Worm (Caenorhabditis elegans) whole organism, L2 larva: ENCODE data around the gene acaa-2.
A peak's percentile ranks its signal among the peaks of the same experiment; 100 is the strongest.
"Not testable (repeated sequence)": the region's sequence is repeated elsewhere in the genome, so short reads cannot be mapped to it uniquely, and the experiment has no call there.

Experiments used
- C34F6.9 ChIP-seq: fragments of 150-350 bp; optimal IDR thresholded peaks from 2 replicates; lab custom pipeline; 2014; ENCODE audit warnings: missing biosample characterization, missing genetic modification characterization
- F13H6.1 ChIP-seq: sonication (generic microtip); optimal IDR thresholded peaks from 2 replicates; lab custom pipeline; 2016; ENCODE audit warnings: missing genetic modification characterization, missing compliant biosample characterization
- R02D3.7 ChIP-seq: fragments of 150-350 bp; optimal IDR thresholded peaks from 2 replicates; lab custom pipeline; 2014; ENCODE audit warnings: missing biosample characterization, missing genetic modification characterization
- Y55F3AM.14 ChIP-seq: fragments of 200-800 bp; sonication (Bioruptor generic); optimal IDR thresholded peaks from 2 replicates; lab custom pipeline; 2018; ENCODE audit warnings: mild to moderate bottlenecking, missing genetic modification characterization, missing compliant biosample characterization
- ZK546.5 ChIP-seq: sonication (generic microtip); optimal IDR thresholded peaks from 2 replicates; lab custom pipeline; 2017; ENCODE audit warnings: missing biosample characterization, missing genetic modification characterization
- alr-1 ChIP-seq: fragments of 150-350 bp; optimal IDR thresholded peaks from 2 replicates; lab custom pipeline; 2014; ENCODE audit warnings: missing biosample characterization, missing genetic modification characterization
- aly-2 ChIP-seq: fragments of 150-350 bp; optimal IDR thresholded peaks from 2 replicates; lab custom pipeline; 2014; ENCODE audit warnings: missing biosample characterization, missing genetic modification characterization
- ama-1 ChIP-seq: fragments of 150-350 bp; optimal IDR thresholded peaks from 2 replicates; lab custom pipeline; 2018; ENCODE audit warnings: inconsistent platforms
- blmp-1 ChIP-seq: sonication (generic microtip); optimal IDR thresholded peaks from 2 replicates; lab custom pipeline; 2017; ENCODE audit warnings: missing genetic modification characterization, mild to moderate bottlenecking, missing compliant biosample characterization, antibody characterized with exemption, moderate library complexity; ENCODE audit not compliant: insufficient read depth
- ceh-16 ChIP-seq: fragments of 150-350 bp; optimal IDR thresholded peaks from 2 replicates; lab custom pipeline; 2014; ENCODE audit warnings: missing biosample characterization, missing genetic modification characterization
- ceh-82 ChIP-seq: fragments of 150-350 bp; optimal IDR thresholded peaks from 2 replicates; lab custom pipeline; 2014; ENCODE audit warnings: missing biosample characterization, missing genetic modification characterization
- crh-2 ChIP-seq: sonication (generic microtip); optimal IDR thresholded peaks from 2 replicates; lab custom pipeline; 2017; ENCODE audit warnings: missing biosample characterization, missing genetic modification characterization
- egl-27 ChIP-seq: sonication (generic microtip); optimal IDR thresholded peaks from 3 replicates; lab custom pipeline; 2017; ENCODE audit warnings: missing biosample characterization, missing genetic modification reagents, missing genetic modification characterization
- elt-1 ChIP-seq: fragments of 150-350 bp; optimal IDR thresholded peaks from 2 replicates; lab custom pipeline; 2014; ENCODE audit warnings: missing biosample characterization, missing genetic modification characterization
- elt-3 ChIP-seq: sonication (generic microtip); optimal IDR thresholded peaks from 2 replicates; lab custom pipeline; 2017; ENCODE audit warnings: missing biosample characterization, missing genetic modification characterization
- fos-1 ChIP-seq: fragments of 150-350 bp; optimal IDR thresholded peaks from 2 replicates; lab custom pipeline; 2014; ENCODE audit warnings: missing biosample characterization, missing genetic modification characterization
- gmeb-1 ChIP-seq: fragments of 150-350 bp; optimal IDR thresholded peaks from 2 replicates; lab custom pipeline; 2014; ENCODE audit warnings: missing biosample characterization, missing genetic modification characterization
- lin-11 ChIP-seq: fragments of 150-350 bp; sonication (generic microtip); optimal IDR thresholded peaks from 2 replicates; lab custom pipeline; 2014; ENCODE audit warnings: missing biosample characterization, missing genetic modification characterization, inconsistent platforms, mixed read lengths
- lin-13 ChIP-seq: fragments of 150-350 bp; optimal IDR thresholded peaks from 2 replicates; lab custom pipeline; 2014; ENCODE audit warnings: missing biosample characterization, missing genetic modification reagents, missing genetic modification characterization
- lin-39 ChIP-seq: fragments of 150-350 bp; optimal IDR thresholded peaks from 2 replicates; lab custom pipeline; 2014; ENCODE audit warnings: missing biosample characterization, missing genetic modification reagents, missing genetic modification characterization
- lsy-2 ChIP-seq, 2 experiments: fragments of 150-350 bp in 1 of 2; sonication (generic microtip) in 1 of 2; optimal IDR thresholded peaks; 2 replicates each; lab custom pipeline; 2014 to 2017; ENCODE audit warnings: missing biosample characterization in 2 of 2, missing genetic modification characterization in 2 of 2
- mab-5 ChIP-seq: fragments of 150-350 bp; optimal IDR thresholded peaks from 2 replicates; lab custom pipeline; 2014; ENCODE audit warnings: missing biosample characterization, missing genetic modification characterization
- mbf-1 ChIP-seq: sonication (generic microtip); optimal IDR thresholded peaks from 2 replicates; lab custom pipeline; 2017; ENCODE audit warnings: missing biosample characterization, missing genetic modification characterization
- mdl-1 ChIP-seq, 2 experiments: fragments of 150-350 bp in 1 of 2; sonication (generic microtip) in 1 of 2; optimal IDR thresholded peaks; 2 replicates each; lab custom pipeline; 2017; ENCODE audit warnings: missing biosample characterization in 2 of 2, missing genetic modification characterization in 2 of 2
- nhr-10 ChIP-seq: sonication (generic microtip); optimal IDR thresholded peaks from 2 replicates; lab custom pipeline; 2017; ENCODE audit warnings: missing biosample characterization, missing genetic modification characterization
- nhr-11 ChIP-seq: fragments of 150-350 bp; optimal IDR thresholded peaks from 2 replicates; lab custom pipeline; 2014; ENCODE audit warnings: missing biosample characterization, missing genetic modification characterization
- nhr-12 ChIP-seq: fragments of 150-350 bp; optimal IDR thresholded peaks from 2 replicates; lab custom pipeline; 2014; ENCODE audit warnings: missing biosample characterization, missing genetic modification characterization
- nhr-129 ChIP-seq: fragments of 150-350 bp; optimal IDR thresholded peaks from 2 replicates; lab custom pipeline; 2014; ENCODE audit warnings: missing biosample characterization, missing genetic modification characterization
- nhr-23 ChIP-seq: fragments of 150-350 bp; optimal IDR thresholded peaks from 2 replicates; lab custom pipeline; 2014; ENCODE audit warnings: missing biosample characterization, missing genetic modification reagents, missing genetic modification characterization
- nhr-237 ChIP-seq: fragments of 150-350 bp; optimal IDR thresholded peaks from 2 replicates; lab custom pipeline; 2014; ENCODE audit warnings: missing biosample characterization, missing genetic modification characterization
- nhr-25 ChIP-seq: fragments of 150-350 bp; sonication (generic microtip); optimal IDR thresholded peaks from 3 replicates; lab custom pipeline; 2014; ENCODE audit warnings: missing biosample characterization, missing genetic modification characterization
- peb-1 ChIP-seq: fragments of 150-350 bp; optimal IDR thresholded peaks from 2 replicates; lab custom pipeline; 2014; ENCODE audit warnings: missing biosample characterization, missing genetic modification characterization
- sem-4 ChIP-seq: fragments of 150-350 bp; optimal IDR thresholded peaks from 2 replicates; lab custom pipeline; 2014; ENCODE audit warnings: missing biosample characterization, missing genetic modification reagents, missing genetic modification characterization
- skn-1 ChIP-seq: sonication (generic microtip); optimal IDR thresholded peaks from 2 replicates; lab custom pipeline; 2017; ENCODE audit warnings: missing biosample characterization, missing genetic modification characterization
- sma-3 ChIP-seq: sonication (generic microtip); optimal IDR thresholded peaks from 2 replicates; lab custom pipeline; 2016; ENCODE audit warnings: missing genetic modification reagents, missing genetic modification characterization, missing compliant biosample characterization
- sma-9 ChIP-seq, 2 experiments: fragments of 150-350 bp in 1 of 2; sonication (generic microtip) in 1 of 2; optimal IDR thresholded peaks; 2 replicates each; lab custom pipeline; 2014 to 2016; ENCODE audit warnings: missing genetic modification characterization in 2 of 2, mild to moderate bottlenecking in 1 of 2, missing biosample characterization in 1 of 2, missing compliant biosample characterization in 1 of 2, missing genetic modification reagents in 1 of 2, moderate library complexity in 1 of 2
- snpc-4 ChIP-seq: fragments of 150-350 bp; optimal IDR thresholded peaks from 2 replicates; lab custom pipeline; 2014; ENCODE audit warnings: missing biosample characterization, missing genetic modification characterization
- unc-39 ChIP-seq: fragments of 150-350 bp; optimal IDR thresholded peaks from 2 replicates; lab custom pipeline; 2014; ENCODE audit warnings: missing biosample characterization, missing genetic modification characterization
- unc-55 ChIP-seq: fragments of 150-350 bp; sonication (generic microtip); optimal IDR thresholded peaks from 3 replicates; lab custom pipeline; 2014; ENCODE audit warnings: missing biosample characterization, missing genetic modification reagents, missing genetic modification characterization
- unc-62 ChIP-seq: fragments of 150-350 bp; optimal IDR thresholded peaks from 2 replicates; lab custom pipeline; 2014; ENCODE audit warnings: missing biosample characterization, missing genetic modification reagents, missing genetic modification characterization
- zag-1 ChIP-seq: fragments of 150-350 bp; optimal IDR thresholded peaks from 2 replicates; lab custom pipeline; 2014; ENCODE audit warnings: missing biosample characterization, missing genetic modification characterization
- ztf-1 ChIP-seq: fragments of 200-800 bp; sonication (Bioruptor generic); conservative IDR thresholded peaks from 2 replicates; pipeline ENCODE4 v1.3.6; 2022; ENCODE audit warnings: missing genetic modification characterization, missing compliant biosample characterization
- ztf-11 ChIP-seq: sonication (generic microtip); optimal IDR thresholded peaks from 2 replicates; lab custom pipeline; 2017; ENCODE audit warnings: missing biosample characterization, missing genetic modification characterization
- ztf-4 ChIP-seq: fragments of 150-350 bp; optimal IDR thresholded peaks from 2 replicates; lab custom pipeline; 2014; ENCODE audit warnings: missing biosample characterization, missing genetic modification characterization

Gene acaa-2

ce11 chrIII:13344538-13345136 is at the start of gene acaa-2:
acaa-2 (plus strand) TSS chrIII:13344937.
- TF ChIP-seq nhr-11 (no peak), sem-4 (tag; lab: Kevin White, UChicago) (no peak), mdl-1 (tag; optimal IDR thresholded peaks at IDR 0.05; lab: Kevin White, UChicago) (no peak), ztf-11 (tag; lab: Kevin White, UChicago) (no peak), R02D3.7 (tag; lab: Kevin White, UChicago) (no peak), lin-11 (no peak), peb-1 (tag; lab: Kevin White, UChicago) (no peak), Y55F3AM.14 (no peak), fos-1 (peak; percentile 45), ZK546.5 (no peak), blmp-1 (no peak), nhr-25 (peak; percentile 13), ceh-16 (tag; lab: Kevin White, UChicago) (no peak), gmeb-1 (tag; lab: Kevin White, UChicago) (peak; percentile 24), lsy-2 (tag; optimal IDR thresholded peaks at IDR 0.05; lab: Kevin White, UChicago) (peak in 1 of 2 experiments; percentile 43), aly-2 (tag; lab: Kevin White, UChicago) (no peak), skn-1 (tag; lab: Kevin White, UChicago) (no peak), lin-39 (tag; lab: Kevin White, UChicago) (no peak), mab-5 (tag; lab: Kevin White, UChicago) (no peak), unc-62 (GFP tag; lab: Kevin White, UChicago) (no peak), unc-39 (tag; lab: Kevin White, UChicago) (no peak), crh-2 (peak; percentile 61), ztf-1 (GFP tag; lab: Robert Waterston, UW) (no peak), mbf-1 (tag; lab: Kevin White, UChicago) (no peak), sma-3 (peak; percentile 8), ceh-82 (tag; lab: Kevin White, UChicago) (no peak), zag-1 (tag; lab: Kevin White, UChicago) (no peak), sma-9 (GFP tag; optimal IDR thresholded peaks at IDR 0.05; lab: Kevin White, UChicago) (no peak), sma-9 (tag; optimal IDR thresholded peaks at IDR 0.05; lab: Kevin White, UChicago) (no peak), elt-3 (tag; lab: Kevin White, UChicago) (no peak), unc-55 (GFP tag; lab: Kevin White, UChicago) (peak; percentile 33), ztf-4 (no peak), nhr-23 (tag; lab: Kevin White, UChicago) (no peak), nhr-12 (tag; lab: Kevin White, UChicago) (no peak), nhr-10 (tag; lab: Kevin White, UChicago) (no peak), ama-1 (lab: Kevin White, UChicago) (no peak), snpc-4 (tag; lab: Kevin White, UChicago) (no peak), nhr-129 (tag; lab: Kevin White, UChicago) (no peak), nhr-237 (tag; lab: Kevin White, UChicago) (no peak), alr-1 (tag; lab: Kevin White, UChicago) (no peak), egl-27 (tag; lab: Kevin White, UChicago) (no peak), C34F6.9 (tag; lab: Kevin White, UChicago) (peak; percentile 42), elt-1 (tag; lab: Kevin White, UChicago) (no peak)

DNA sequence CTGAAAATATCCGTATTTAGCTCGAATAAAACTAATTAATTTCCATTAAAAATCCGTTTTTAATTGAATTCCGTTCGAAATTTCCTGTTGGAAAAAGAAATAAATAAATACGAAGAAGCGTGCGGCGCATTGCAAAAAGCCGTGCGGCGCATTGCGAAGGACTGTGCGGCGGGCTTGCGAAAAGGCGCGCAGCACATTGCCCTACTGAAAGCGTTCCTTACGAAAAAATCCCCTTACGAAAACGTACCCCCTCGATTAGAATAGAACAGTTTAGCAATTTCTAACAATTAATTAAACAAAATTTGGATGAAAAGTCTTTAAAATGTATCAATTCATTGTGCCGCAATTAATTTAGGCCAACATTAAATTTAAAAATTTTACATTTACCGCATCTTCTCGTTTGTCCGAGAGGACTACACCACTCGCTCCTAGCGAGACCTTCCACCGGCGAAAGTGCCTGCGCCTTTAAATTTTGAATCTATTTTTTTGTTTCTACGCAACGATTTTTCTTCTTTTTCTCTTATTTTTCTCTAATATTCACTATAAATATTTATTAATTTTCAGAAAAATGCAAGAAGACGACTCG is 48.4 kb upstream of the acaa-2 start, which contains the start of gene npp-18:
npp-18 (plus strand) TSS at position 565 of the 586 bp plus-strand sequence.
- peak; percentile 61 for TF ChIP-seq F13H6.1 (tag; lab: Kevin White, UChicago)
- TF ChIP-seq unc-55 (GFP tag; lab: Kevin White, UChicago), result peak; percentile 58
- TF ChIP-seq gmeb-1 (tag; lab: Kevin White, UChicago), result peak; percentile 78
- peak; percentile 60 for TF ChIP-seq crh-2
- TF ChIP-seq snpc-4 (tag; lab: Kevin White, UChicago), result peak; percentile 17
- peak in 1 of 2 experiments; percentile 77 for TF ChIP-seq lsy-2 (tag; optimal IDR thresholded peaks at IDR 0.05; lab: Kevin White, UChicago)
- peak; percentile 45 for TF ChIP-seq blmp-1
- peak; percentile 33 for TF ChIP-seq fos-1
- TF ChIP-seq sem-4 (tag; lab: Kevin White, UChicago), result peak; percentile 38
- peak; percentile 56 for TF ChIP-seq sma-3
- peak; percentile 74 for TF ChIP-seq lin-13 (GFP tag; lab: Kevin White, UChicago)
- peak; percentile 51 for TF ChIP-seq C34F6.9 (tag; lab: Kevin White, UChicago)
- TF ChIP-seq sma-9 (GFP tag; optimal IDR thresholded peaks at IDR 0.05; lab: Kevin White, UChicago), result peak; percentile 63
- not testable (repeated sequence) for TF ChIP-seq sma-9 (tag; optimal IDR thresholded peaks at IDR 0.05; lab: Kevin White, UChicago)
